Worm (Caenorhabditis elegans) whole organism, L2 larva: ENCODE data around the gene srab-10.

Source experiments
- F13H6.1 ChIP-seq: sonication (generic microtip); optimal IDR thresholded peaks from 2 replicates; lab custom pipeline; 2016; ENCODE audit warnings: missing genetic modification characterization, missing compliant biosample characterization
- ZK546.5 ChIP-seq: sonication (generic microtip); optimal IDR thresholded peaks from 2 replicates; lab custom pipeline; 2017; ENCODE audit warnings: missing biosample characterization, missing genetic modification characterization
- aly-2 ChIP-seq: fragments of 150-350 bp; optimal IDR thresholded peaks from 2 replicates; lab custom pipeline; 2014; ENCODE audit warnings: missing biosample characterization, missing genetic modification characterization
- ama-1 ChIP-seq: fragments of 150-350 bp; optimal IDR thresholded peaks from 2 replicates; lab custom pipeline; 2018; ENCODE audit warnings: inconsistent platforms
- dmd-4 ChIP-seq: sonication (generic microtip); optimal IDR thresholded peaks from 2 replicates; lab custom pipeline; 2017; ENCODE audit warnings: missing biosample characterization, missing genetic modification characterization
- elt-1 ChIP-seq: fragments of 150-350 bp; optimal IDR thresholded peaks from 2 replicates; lab custom pipeline; 2014; ENCODE audit warnings: missing biosample characterization, missing genetic modification characterization
- lsy-2 ChIP-seq, 2 experiments: fragments of 150-350 bp in 1 of 2; sonication (generic microtip) in 1 of 2; optimal IDR thresholded peaks; 2 replicates each; lab custom pipeline; 2014 to 2017; ENCODE audit warnings: missing biosample characterization in 2 of 2, missing genetic modification characterization in 2 of 2
- mab-5 ChIP-seq: fragments of 150-350 bp; optimal IDR thresholded peaks from 2 replicates; lab custom pipeline; 2014; ENCODE audit warnings: missing biosample characterization, missing genetic modification characterization
- snpc-4 ChIP-seq: fragments of 150-350 bp; optimal IDR thresholded peaks from 2 replicates; lab custom pipeline; 2014; ENCODE audit warnings: missing biosample characterization, missing genetic modification characterization
- ztf-4 ChIP-seq: fragments of 150-350 bp; optimal IDR thresholded peaks from 2 replicates; lab custom pipeline; 2014; ENCODE audit warnings: missing biosample characterization, missing genetic modification characterization

- TF ChIP-seq ztf-4 (tag; lab: Kevin White, UChicago), result no peak
- TF ChIP-seq ZK546.5 (tag; lab: Kevin White, UChicago), result no peak
- TF ChIP-seq lsy-2 (tag; optimal IDR thresholded peaks at IDR 0.05; lab: Kevin White, UChicago), result no peak
- no peak for TF ChIP-seq dmd-4
- TF ChIP-seq mab-5 (tag; lab: Kevin White, UChicago), result no peak
- no peak for TF ChIP-seq elt-1
- no peak for TF ChIP-seq ama-1 (lab: Kevin White, UChicago)
- no peak for TF ChIP-seq aly-2 (tag; lab: Kevin White, UChicago)
- no peak for TF ChIP-seq F13H6.1 (tag; lab: Kevin White, UChicago)
- no peak for TF ChIP-seq snpc-4 (tag; lab: Kevin White, UChicago)
Measured at ce11 chrV:3168650-3169049, 24.3 kb upstream of the srab-10 start, which contains the start of gene C36C5.15.
